Worm (Caenorhabditis elegans): ENCODE data around the gene C06E1.7.

DNA sequence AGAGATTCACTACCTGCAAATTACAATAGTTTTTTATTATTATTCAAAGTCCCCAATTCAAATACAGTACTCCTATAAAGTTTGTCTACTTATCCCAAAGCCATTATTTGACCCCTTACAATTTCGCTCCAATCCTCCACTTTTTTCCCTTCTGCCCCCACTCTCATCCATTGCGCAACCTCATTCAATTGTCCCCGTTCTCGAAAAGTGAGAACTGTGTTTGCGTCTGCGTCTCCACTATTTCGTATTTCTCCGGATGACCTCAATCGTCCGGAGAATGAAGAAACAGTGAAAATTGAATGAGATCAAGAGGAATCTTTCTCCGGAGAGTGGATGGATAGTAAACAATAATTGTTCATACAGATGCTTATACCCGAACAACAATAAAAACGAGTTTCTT is 3.2 kb upstream of the C06E1.7 start:
- TF ChIP-seq tab-1 (GFP tag; IDR thresholded peaks at IDR 0.05) (no peak), ref-1 (GFP tag; conservative IDR thresholded peaks at IDR 0.05) (no peak), med-1 (GFP tag; optimal IDR thresholded peaks at IDR 0.05; ENCODE audit: insufficient read depth) (no peak), cog-1 (tag; optimal IDR thresholded peaks at IDR 0.05) (no peak)

Data from whole organism, midembryonic.